Worm (Caenorhabditis elegans) whole organism, L4 larva: ENCODE results near the gene ZK1320.9.
A peak's percentile ranks its signal among the peaks of the same experiment; 100 is the strongest.

Experiments
- attf-4 ChIP-seq: sonication (generic microtip); optimal IDR thresholded peaks from 3 replicates; lab custom pipeline; 2017; ENCODE audit warnings: missing biosample characterization, missing genetic modification characterization
- daf-16 ChIP-seq, 3 experiments: sonication (generic microtip); optimal IDR thresholded peaks; 2 replicates each; lab custom pipeline; 2016 to 2017; ENCODE audit warnings: missing genetic modification characterization in 3 of 3, missing genetic modification reagents in 3 of 3, mild to moderate bottlenecking in 2 of 3, missing compliant biosample characterization in 2 of 3, missing biosample characterization in 1 of 3, moderate library complexity in 1 of 3
- lin-15B ChIP-seq: fragments of 150-350 bp; sonication (generic microtip); optimal IDR thresholded peaks from 3 replicates; lab custom pipeline; 2014; ENCODE audit warnings: missing biosample characterization, missing genetic modification characterization
- lin-39 ChIP-seq: fragments of 150-350 bp; optimal IDR thresholded peaks from 2 replicates; lab custom pipeline; 2014; ENCODE audit warnings: missing biosample characterization, missing genetic modification reagents, missing genetic modification characterization
- mdl-1 ChIP-seq, 2 experiments: fragments of 150-350 bp in 1 of 2; sonication (generic microtip) in 1 of 2; optimal IDR thresholded peaks; 2 replicates each; lab custom pipeline; 2014 to 2017; ENCODE audit warnings: missing biosample characterization in 2 of 2, missing genetic modification characterization in 2 of 2
- nhr-76 ChIP-seq: fragments of 150-350 bp; optimal IDR thresholded peaks from 2 replicates; lab custom pipeline; 2014; ENCODE audit warnings: missing biosample characterization, missing genetic modification characterization
- nhr-77 ChIP-seq: fragments of 150-350 bp; optimal IDR thresholded peaks from 2 replicates; lab custom pipeline; 2014; ENCODE audit warnings: missing biosample characterization, missing genetic modification characterization
- pqm-1 ChIP-seq: sonication (generic microtip); optimal IDR thresholded peaks from 2 replicates; lab custom pipeline; 2017; ENCODE audit warnings: missing biosample characterization, missing genetic modification characterization
- sdz-12 ChIP-seq: fragments of 200-800 bp; sonication (Bioruptor generic); optimal IDR thresholded peaks from 2 replicates; lab custom pipeline; 2018; ENCODE audit warnings: mild to moderate bottlenecking, missing genetic modification characterization, missing compliant biosample characterization
- snpc-4 ChIP-seq: fragments of 150-350 bp; optimal IDR thresholded peaks from 2 replicates; lab custom pipeline; 2014; ENCODE audit warnings: missing biosample characterization, missing genetic modification characterization
- zip-2 ChIP-seq: fragments of 150-350 bp; optimal IDR thresholded peaks from 2 replicates; lab custom pipeline; 2014; ENCODE audit warnings: missing biosample characterization, missing genetic modification characterization

- TF ChIP-seq lin-15B (tag; lab: Kevin White, UChicago): no peak
- TF ChIP-seq nhr-76: no peak
- no peak for TF ChIP-seq attf-4 (tag; lab: Kevin White, UChicago)
- TF ChIP-seq nhr-77 (tag; lab: Kevin White, UChicago): peak; percentile 28
- TF ChIP-seq pqm-1: no peak
- peak in 1 of 2 experiments; percentile 74 for TF ChIP-seq mdl-1 (tag; optimal IDR thresholded peaks at IDR 0.05; lab: Kevin White, UChicago)
- TF ChIP-seq snpc-4 (tag; lab: Kevin White, UChicago): no peak
- TF ChIP-seq zip-2 (tag; lab: Kevin White, UChicago): no peak
- no peak for TF ChIP-seq sdz-12 (GFP tag; lab: Kevin White, UChicago)
- TF ChIP-seq daf-16 (GFP tag; optimal IDR thresholded peaks at IDR 0.05; lab: Kevin White, UChicago): no peak
- peak; percentile 46 for TF ChIP-seq daf-16 (tag; optimal IDR thresholded peaks at IDR 0.05; lab: Kevin White, UChicago)
- TF ChIP-seq lin-39: no peak
Measured at ce11 chrII:9646122-9646555, 40.4 kb downstream of the ZK1320.9 start.
